Worm (Caenorhabditis elegans) whole organism, L2 larva: Measurements from ENCODE around the gene ZK1127.4.

Experiments used
- C34F6.9 ChIP-seq: fragments of 150-350 bp; optimal IDR thresholded peaks from 2 replicates; lab custom pipeline; 2014; ENCODE audit warnings: missing biosample characterization, missing genetic modification characterization
- R02D3.7 ChIP-seq: fragments of 150-350 bp; optimal IDR thresholded peaks from 2 replicates; lab custom pipeline; 2014; ENCODE audit warnings: missing biosample characterization, missing genetic modification characterization
- Y55F3AM.14 ChIP-seq: fragments of 200-800 bp; sonication (Bioruptor generic); optimal IDR thresholded peaks from 2 replicates; lab custom pipeline; 2018; ENCODE audit warnings: mild to moderate bottlenecking, missing genetic modification characterization, missing compliant biosample characterization
- ZK546.5 ChIP-seq: sonication (generic microtip); optimal IDR thresholded peaks from 2 replicates; lab custom pipeline; 2017; ENCODE audit warnings: missing biosample characterization, missing genetic modification characterization
- alr-1 ChIP-seq: fragments of 150-350 bp; optimal IDR thresholded peaks from 2 replicates; lab custom pipeline; 2014; ENCODE audit warnings: missing biosample characterization, missing genetic modification characterization
- aly-2 ChIP-seq: fragments of 150-350 bp; optimal IDR thresholded peaks from 2 replicates; lab custom pipeline; 2014; ENCODE audit warnings: missing biosample characterization, missing genetic modification characterization
- ama-1 ChIP-seq: fragments of 150-350 bp; optimal IDR thresholded peaks from 2 replicates; lab custom pipeline; 2018; ENCODE audit warnings: inconsistent platforms
- blmp-1 ChIP-seq: sonication (generic microtip); optimal IDR thresholded peaks from 2 replicates; lab custom pipeline; 2017; ENCODE audit warnings: missing genetic modification characterization, mild to moderate bottlenecking, missing compliant biosample characterization, antibody characterized with exemption, moderate library complexity; ENCODE audit not compliant: insufficient read depth
- ceh-16 ChIP-seq: fragments of 150-350 bp; optimal IDR thresholded peaks from 2 replicates; lab custom pipeline; 2014; ENCODE audit warnings: missing biosample characterization, missing genetic modification characterization
- ceh-82 ChIP-seq: fragments of 150-350 bp; optimal IDR thresholded peaks from 2 replicates; lab custom pipeline; 2014; ENCODE audit warnings: missing biosample characterization, missing genetic modification characterization
- crh-2 ChIP-seq: sonication (generic microtip); optimal IDR thresholded peaks from 2 replicates; lab custom pipeline; 2017; ENCODE audit warnings: missing biosample characterization, missing genetic modification characterization
- egl-27 ChIP-seq: sonication (generic microtip); optimal IDR thresholded peaks from 3 replicates; lab custom pipeline; 2017; ENCODE audit warnings: missing biosample characterization, missing genetic modification reagents, missing genetic modification characterization
- elt-1 ChIP-seq: fragments of 150-350 bp; optimal IDR thresholded peaks from 2 replicates; lab custom pipeline; 2014; ENCODE audit warnings: missing biosample characterization, missing genetic modification characterization
- elt-3 ChIP-seq: sonication (generic microtip); optimal IDR thresholded peaks from 2 replicates; lab custom pipeline; 2017; ENCODE audit warnings: missing biosample characterization, missing genetic modification characterization
- fos-1 ChIP-seq: fragments of 150-350 bp; optimal IDR thresholded peaks from 2 replicates; lab custom pipeline; 2014; ENCODE audit warnings: missing biosample characterization, missing genetic modification characterization
- gmeb-1 ChIP-seq: fragments of 150-350 bp; optimal IDR thresholded peaks from 2 replicates; lab custom pipeline; 2014; ENCODE audit warnings: missing biosample characterization, missing genetic modification characterization
- lin-11 ChIP-seq: fragments of 150-350 bp; sonication (generic microtip); optimal IDR thresholded peaks from 2 replicates; lab custom pipeline; 2014; ENCODE audit warnings: missing biosample characterization, missing genetic modification characterization, inconsistent platforms, mixed read lengths
- lin-13 ChIP-seq: fragments of 150-350 bp; optimal IDR thresholded peaks from 2 replicates; lab custom pipeline; 2014; ENCODE audit warnings: missing biosample characterization, missing genetic modification reagents, missing genetic modification characterization
- lin-39 ChIP-seq: fragments of 150-350 bp; optimal IDR thresholded peaks from 2 replicates; lab custom pipeline; 2014; ENCODE audit warnings: missing biosample characterization, missing genetic modification reagents, missing genetic modification characterization
- lsy-2 ChIP-seq, 2 experiments: fragments of 150-350 bp in 1 of 2; sonication (generic microtip) in 1 of 2; optimal IDR thresholded peaks; 2 replicates each; lab custom pipeline; 2014 to 2017; ENCODE audit warnings: missing biosample characterization in 2 of 2, missing genetic modification characterization in 2 of 2
- mab-5 ChIP-seq: fragments of 150-350 bp; optimal IDR thresholded peaks from 2 replicates; lab custom pipeline; 2014; ENCODE audit warnings: missing biosample characterization, missing genetic modification characterization
- mbf-1 ChIP-seq: sonication (generic microtip); optimal IDR thresholded peaks from 2 replicates; lab custom pipeline; 2017; ENCODE audit warnings: missing biosample characterization, missing genetic modification characterization
- mdl-1 ChIP-seq, 2 experiments: fragments of 150-350 bp in 1 of 2; sonication (generic microtip) in 1 of 2; optimal IDR thresholded peaks; 2 replicates each; lab custom pipeline; 2017; ENCODE audit warnings: missing biosample characterization in 2 of 2, missing genetic modification characterization in 2 of 2
- nhr-12 ChIP-seq: fragments of 150-350 bp; optimal IDR thresholded peaks from 2 replicates; lab custom pipeline; 2014; ENCODE audit warnings: missing biosample characterization, missing genetic modification characterization
- nhr-129 ChIP-seq: fragments of 150-350 bp; optimal IDR thresholded peaks from 2 replicates; lab custom pipeline; 2014; ENCODE audit warnings: missing biosample characterization, missing genetic modification characterization
- nhr-21 ChIP-seq: fragments of 150-350 bp; optimal IDR thresholded peaks from 2 replicates; lab custom pipeline; 2014; ENCODE audit warnings: missing biosample characterization, missing genetic modification characterization
- nhr-23 ChIP-seq: fragments of 150-350 bp; optimal IDR thresholded peaks from 2 replicates; lab custom pipeline; 2014; ENCODE audit warnings: missing biosample characterization, missing genetic modification reagents, missing genetic modification characterization
- nhr-237 ChIP-seq: fragments of 150-350 bp; optimal IDR thresholded peaks from 2 replicates; lab custom pipeline; 2014; ENCODE audit warnings: missing biosample characterization, missing genetic modification characterization
- nhr-25 ChIP-seq: fragments of 150-350 bp; sonication (generic microtip); optimal IDR thresholded peaks from 3 replicates; lab custom pipeline; 2014; ENCODE audit warnings: missing biosample characterization, missing genetic modification characterization
- nhr-77 ChIP-seq: fragments of 150-350 bp; optimal IDR thresholded peaks from 2 replicates; lab custom pipeline; 2014; ENCODE audit warnings: missing biosample characterization, missing genetic modification characterization
- peb-1 ChIP-seq: fragments of 150-350 bp; optimal IDR thresholded peaks from 2 replicates; lab custom pipeline; 2014; ENCODE audit warnings: missing biosample characterization, missing genetic modification characterization
- sem-4 ChIP-seq: fragments of 150-350 bp; optimal IDR thresholded peaks from 2 replicates; lab custom pipeline; 2014; ENCODE audit warnings: missing biosample characterization, missing genetic modification reagents, missing genetic modification characterization
- skn-1 ChIP-seq: sonication (generic microtip); optimal IDR thresholded peaks from 2 replicates; lab custom pipeline; 2017; ENCODE audit warnings: missing biosample characterization, missing genetic modification characterization
- sma-3 ChIP-seq: sonication (generic microtip); optimal IDR thresholded peaks from 2 replicates; lab custom pipeline; 2016; ENCODE audit warnings: missing genetic modification reagents, missing genetic modification characterization, missing compliant biosample characterization
- sma-9 ChIP-seq, 2 experiments: fragments of 150-350 bp in 1 of 2; sonication (generic microtip) in 1 of 2; optimal IDR thresholded peaks; 2 replicates each; lab custom pipeline; 2014 to 2016; ENCODE audit warnings: missing genetic modification characterization in 2 of 2, mild to moderate bottlenecking in 1 of 2, missing biosample characterization in 1 of 2, missing compliant biosample characterization in 1 of 2, missing genetic modification reagents in 1 of 2, moderate library complexity in 1 of 2
- snpc-4 ChIP-seq: fragments of 150-350 bp; optimal IDR thresholded peaks from 2 replicates; lab custom pipeline; 2014; ENCODE audit warnings: missing biosample characterization, missing genetic modification characterization
- unc-39 ChIP-seq: fragments of 150-350 bp; optimal IDR thresholded peaks from 2 replicates; lab custom pipeline; 2014; ENCODE audit warnings: missing biosample characterization, missing genetic modification characterization
- unc-55 ChIP-seq: fragments of 150-350 bp; sonication (generic microtip); optimal IDR thresholded peaks from 3 replicates; lab custom pipeline; 2014; ENCODE audit warnings: missing biosample characterization, missing genetic modification reagents, missing genetic modification characterization
- unc-62 ChIP-seq: fragments of 150-350 bp; optimal IDR thresholded peaks from 2 replicates; lab custom pipeline; 2014; ENCODE audit warnings: missing biosample characterization, missing genetic modification reagents, missing genetic modification characterization
- zag-1 ChIP-seq: fragments of 150-350 bp; optimal IDR thresholded peaks from 2 replicates; lab custom pipeline; 2014; ENCODE audit warnings: missing biosample characterization, missing genetic modification characterization
- ztf-4 ChIP-seq: fragments of 150-350 bp; optimal IDR thresholded peaks from 2 replicates; lab custom pipeline; 2014; ENCODE audit warnings: missing biosample characterization, missing genetic modification characterization

The ZK1127.4 gene

ce11 chrII:7065391-7065790 lies 11.6 kb downstream of the ZK1127.4 start, which contains the start of gene nos-2:
Gene nos-2 (plus strand): TSS chrII:7065618.
- no peak for TF ChIP-seq skn-1 (tag; lab: Kevin White, UChicago)
- no peak for TF ChIP-seq lsy-2 (tag; optimal IDR thresholded peaks at IDR 0.05; lab: Kevin White, UChicago)
- TF ChIP-seq nhr-23, result no peak
- no peak for TF ChIP-seq egl-27 (tag; lab: Kevin White, UChicago)
- no peak for TF ChIP-seq sma-3 (GFP tag; lab: Kevin White, UChicago)
- TF ChIP-seq ztf-4 (tag; lab: Kevin White, UChicago), result no peak
- no peak for TF ChIP-seq nhr-25 (tag; lab: Kevin White, UChicago)
- no peak for TF ChIP-seq nhr-12 (tag; lab: Kevin White, UChicago)
- no peak for TF ChIP-seq aly-2 (tag; lab: Kevin White, UChicago)
- no peak for TF ChIP-seq zag-1
- TF ChIP-seq, all 48 proteins: peak for 0

- no peak for TF ChIP-seq elt-1 (tag; lab: Kevin White, UChicago)
- TF ChIP-seq ztf-4 (tag; lab: Kevin White, UChicago), result no peak
- TF ChIP-seq sem-4 (tag; lab: Kevin White, UChicago), result no peak
- no peak for TF ChIP-seq ama-1 (lab: Kevin White, UChicago)
- TF ChIP-seq Y55F3AM.14, result no peak
- no peak for TF ChIP-seq lin-13
- no peak for TF ChIP-seq mdl-1 (tag; optimal IDR thresholded peaks at IDR 0.05; lab: Kevin White, UChicago)
- no peak for TF ChIP-seq peb-1 (tag; lab: Kevin White, UChicago)
- TF ChIP-seq nhr-12 (tag; lab: Kevin White, UChicago), result no peak
- TF ChIP-seq nhr-21, result no peak
- TF ChIP-seq mbf-1 (tag; lab: Kevin White, UChicago), result no peak
- TF ChIP-seq elt-3, result no peak
Measured at ce11 chrII:7069866-7070265, 16.1 kb downstream of the ZK1127.4 start, which contains the start of gene him-14. Gene him-14 (minus strand): TSS chrII:7069966.

- TF ChIP-seq unc-62 (GFP tag; lab: Kevin White, UChicago), result no peak
- no peak for TF ChIP-seq alr-1 (tag; lab: Kevin White, UChicago)
- no peak for TF ChIP-seq ZK546.5 (tag; lab: Kevin White, UChicago)
- no peak for TF ChIP-seq R02D3.7 (tag; lab: Kevin White, UChicago)
- no peak for TF ChIP-seq peb-1 (tag; lab: Kevin White, UChicago)
- no peak for TF ChIP-seq zag-1
- no peak for TF ChIP-seq nhr-237 (tag; lab: Kevin White, UChicago)
- no peak for TF ChIP-seq nhr-129 (tag; lab: Kevin White, UChicago)
- TF ChIP-seq blmp-1 (tag; lab: Kevin White, UChicago), result no peak
- no peak for TF ChIP-seq mdl-1 (tag; optimal IDR thresholded peaks at IDR 0.05; lab: Kevin White, UChicago)
- no peak for TF ChIP-seq nhr-77 (tag; lab: Kevin White, UChicago)
Measured at ce11 chrII:7070434-7070833, 16.7 kb downstream of the ZK1127.4 start.

ce11 chrII:7072315-7072589 lies 18.5 kb downstream of the ZK1127.4 start, which contains the start of gene kars-1:
Gene kars-1 (minus strand): TSS chrII:7072415.
- TF ChIP-seq ceh-82 (tag; lab: Kevin White, UChicago) (no peak), peb-1 (tag; lab: Kevin White, UChicago) (no peak), mab-5 (tag; lab: Kevin White, UChicago) (no peak), lin-39 (tag; lab: Kevin White, UChicago) (no peak), nhr-77 (tag; lab: Kevin White, UChicago) (no peak), elt-3 (no peak), gmeb-1 (tag; lab: Kevin White, UChicago) (no peak), mdl-1 (tag; optimal IDR thresholded peaks at IDR 0.05; lab: Kevin White, UChicago) (no peak), sma-3 (GFP tag; lab: Kevin White, UChicago) (no peak), mbf-1 (tag; lab: Kevin White, UChicago) (no peak), ama-1 (lab: Kevin White, UChicago) (no peak), snpc-4 (tag; lab: Kevin White, UChicago) (no peak), lin-13 (no peak)

- TF ChIP-seq C34F6.9 (tag; lab: Kevin White, UChicago) (peak; percentile 96), ceh-82 (tag; lab: Kevin White, UChicago) (no peak), sem-4 (tag; lab: Kevin White, UChicago) (no peak), crh-2 (tag; lab: Kevin White, UChicago) (peak; percentile 42), nhr-77 (tag; lab: Kevin White, UChicago) (no peak), nhr-21 (peak; percentile 12), sma-3 (GFP tag; lab: Kevin White, UChicago) (peak; percentile 73), mdl-1 (tag; optimal IDR thresholded peaks at IDR 0.05; lab: Kevin White, UChicago) (peak in 1 of 2 experiments; percentile 23), unc-55 (GFP tag; lab: Kevin White, UChicago) (peak; percentile 77), unc-39 (tag; lab: Kevin White, UChicago) (no peak), mbf-1 (tag; lab: Kevin White, UChicago) (no peak), aly-2 (tag; lab: Kevin White, UChicago) (no peak), egl-27 (tag; lab: Kevin White, UChicago) (no peak), blmp-1 (tag; lab: Kevin White, UChicago) (no peak), sma-9 (GFP tag; optimal IDR thresholded peaks at IDR 0.05; lab: Kevin White, UChicago) (peak; percentile 76), sma-9 (tag; optimal IDR thresholded peaks at IDR 0.05; lab: Kevin White, UChicago) (no peak), ceh-16 (tag; lab: Kevin White, UChicago) (no peak), fos-1 (tag; lab: Kevin White, UChicago) (peak; percentile 24), lin-11 (tag; lab: Kevin White, UChicago) (no peak), gmeb-1 (tag; lab: Kevin White, UChicago) (peak; percentile 50), lsy-2 (tag; optimal IDR thresholded peaks at IDR 0.05; lab: Kevin White, UChicago) (peak; percentile 14 to 83)
Measured at ce11 chrII:7072590-7073536, 19.1 kb downstream of the ZK1127.4 start.
